Worm (Caenorhabditis elegans): ENCODE measurements around the gene C27D8.1.

- TF ChIP-seq fos-1 (tag; optimal IDR thresholded peaks at IDR 0.05) (no peak), skn-1 (tag; optimal IDR thresholded peaks at IDR 0.05) (no peak), unc-62 (GFP tag; optimal IDR thresholded peaks at IDR 0.05) (no peak), egl-27 (tag; optimal IDR thresholded peaks at IDR 0.05) (no peak), pqm-1 (tag; optimal IDR thresholded peaks at IDR 0.05) (no peak), nhr-237 (tag; optimal IDR thresholded peaks at IDR 0.05) (no peak), ztf-11 (tag; optimal IDR thresholded peaks at IDR 0.05) (no peak), pha-4 (tag; optimal IDR thresholded peaks at IDR 0.05) (no peak), zag-1 (tag; optimal IDR thresholded peaks at IDR 0.05) (no peak), ceh-16 (tag; optimal IDR thresholded peaks at IDR 0.05) (no peak), eor-1 (tag; optimal IDR thresholded peaks at IDR 0.05) (no peak), snpc-4 (tag; optimal IDR thresholded peaks at IDR 0.05) (no peak), lin-39 (tag; optimal IDR thresholded peaks at IDR 0.05) (peak; percentile 36), unc-39 (tag; optimal IDR thresholded peaks at IDR 0.05) (no peak)
Measured at ce11 chrIV:12684341-12684740, 33.3 kb upstream of the C27D8.1 start, which contains the start of gene prmt-9.
